Worm (Caenorhabditis elegans): Measurements from ENCODE around the gene C18B10.6.

C18B10.6 gene

ce11 chrV:7465509-7465908 lies 15.3 kb downstream of the C18B10.6 start, which contains the start of gene F25E5.1 (continued):
- peak; percentile 69 for TF ChIP-seq ceh-2 (tag; optimal IDR thresholded peaks at IDR 0.05)
- TF ChIP-seq dve-1 (tag; optimal IDR thresholded peaks at IDR 0.05): no peak
- no peak for TF ChIP-seq ceh-45 (GFP tag; IDR thresholded peaks at IDR 0.05)
- TF ChIP-seq mec-3 (tag; optimal IDR thresholded peaks at IDR 0.05; ENCODE audit: borderline replicate concordance): no peak
- no peak for TF ChIP-seq ceh-24 (tag; optimal IDR thresholded peaks at IDR 0.05)
- TF ChIP-seq elt-4 (tag; optimal IDR thresholded peaks at IDR 0.05): no peak
- no peak for TF ChIP-seq sox-4 (tag; optimal IDR thresholded peaks at IDR 0.05)
- TF ChIP-seq nfya-1 (tag; optimal IDR thresholded peaks at IDR 0.05): peak; percentile 70
- TF ChIP-seq unc-42 (tag; optimal IDR thresholded peaks at IDR 0.05): peak; percentile 61
- TF ChIP-seq C38D4.7 (GFP tag; optimal IDR thresholded peaks at IDR 0.05): no peak
- TF ChIP-seq ceh-31 (tag; optimal IDR thresholded peaks at IDR 0.05): peak; percentile 95
- no peak for TF ChIP-seq odd-2 (tag; optimal IDR thresholded peaks at IDR 0.05)
- peak; percentile 78 for TF ChIP-seq ets-4 (tag; optimal IDR thresholded peaks at IDR 0.05)
- peak; percentile 46 for TF ChIP-seq lim-6 (tag; optimal IDR thresholded peaks at IDR 0.05)
- peak; percentile 80 for TF ChIP-seq tbx-2 (tag; optimal IDR thresholded peaks at IDR 0.05)
- TF ChIP-seq rnt-1 (tag; optimal IDR thresholded peaks at IDR 0.05): peak; percentile 80
- no peak for TF ChIP-seq ceh-22 (tag; optimal IDR thresholded peaks at IDR 0.05)
- no peak for TF ChIP-seq che-1 (tag; optimal IDR thresholded peaks at IDR 0.05)
- TF ChIP-seq pag-3 (tag; optimal IDR thresholded peaks at IDR 0.05; ENCODE audit: borderline replicate concordance): peak; percentile 18
- TF ChIP-seq syd-9 (tag; optimal IDR thresholded peaks at IDR 0.05): no peak
- TF ChIP-seq tbx-7 (tag; optimal IDR thresholded peaks at IDR 0.05): peak; percentile 53
- TF ChIP-seq pha-4 (tag; optimal IDR thresholded peaks at IDR 0.05): no peak
- no peak for TF ChIP-seq K09A11.1 (tag; optimal IDR thresholded peaks at IDR 0.05; ENCODE audit: insufficient read depth)
- TF ChIP-seq ahr-1 (tag; optimal IDR thresholded peaks at IDR 0.05): no peak
- no peak for TF ChIP-seq lin-11 (tag; optimal IDR thresholded peaks at IDR 0.05)
- no peak for TF ChIP-seq ceh-6 (GFP tag; optimal IDR thresholded peaks at IDR 0.05)
- no peak for TF ChIP-seq ceh-48 (tag; optimal IDR thresholded peaks at IDR 0.05)

ce11 chrV:7464696-7465095 lies 16.2 kb downstream of the C18B10.6 start, which contains the start of gene srh-89:
Gene srh-89 (minus strand): TSS chrV:7464796.
- TF ChIP-seq hlh-8 (tag; optimal IDR thresholded peaks at IDR 0.05): no peak
- no peak for TF ChIP-seq sdc-2 (tag; optimal IDR thresholded peaks at IDR 0.05)
- TF ChIP-seq fax-1 (tag; optimal IDR thresholded peaks at IDR 0.05): no peak
- TF ChIP-seq ceh-2 (tag; optimal IDR thresholded peaks at IDR 0.05): no peak
- TF ChIP-seq ttx-3 (tag; optimal IDR thresholded peaks at IDR 0.05): no peak
- TF ChIP-seq dmd-4 (tag; optimal IDR thresholded peaks at IDR 0.05; ENCODE audit: borderline replicate concordance): no peak
- no peak for TF ChIP-seq tbx-2 (tag; optimal IDR thresholded peaks at IDR 0.05)
- no peak for TF ChIP-seq odd-2 (tag; optimal IDR thresholded peaks at IDR 0.05)
- TF ChIP-seq nhr-11 (tag; optimal IDR thresholded peaks at IDR 0.05): no peak
- no peak for TF ChIP-seq nfya-1 (tag; optimal IDR thresholded peaks at IDR 0.05)
- no peak for TF ChIP-seq syd-9 (tag; optimal IDR thresholded peaks at IDR 0.05)
- no peak for TF ChIP-seq pros-1 (tag; optimal IDR thresholded peaks at IDR 0.05)
- no peak for TF ChIP-seq ceh-18 (tag; optimal IDR thresholded peaks at IDR 0.05)
- TF ChIP-seq ceh-30 (tag; optimal IDR thresholded peaks at IDR 0.05): no peak
- TF ChIP-seq ceh-19 (GFP tag; optimal IDR thresholded peaks at IDR 0.05): no peak
- no peak for TF ChIP-seq fkh-6 (tag; optimal IDR thresholded peaks at IDR 0.05)
- TF ChIP-seq ceh-9 (tag; optimal IDR thresholded peaks at IDR 0.05): no peak
- TF ChIP-seq sox-2 (GFP tag; IDR thresholded peaks at IDR 0.05): no peak

- TF ChIP-seq ceh-6 (GFP tag; optimal IDR thresholded peaks at IDR 0.05) (no peak), ceh-14 (tag; optimal IDR thresholded peaks at IDR 0.05) (no peak), F13H6.1 (tag; optimal IDR thresholded peaks at IDR 0.05) (no peak), hlh-30 (tag; optimal IDR thresholded peaks at IDR 0.05; ENCODE audit: insufficient read depth) (no peak), fkh-6 (tag; optimal IDR thresholded peaks at IDR 0.05) (no peak), ceh-31 (tag; optimal IDR thresholded peaks at IDR 0.05) (no peak), npax-4 (tag; optimal IDR thresholded peaks at IDR 0.05) (no peak), ztf-16 (tag; optimal IDR thresholded peaks at IDR 0.05) (no peak), ceh-9 (tag; optimal IDR thresholded peaks at IDR 0.05) (no peak), unc-86 (tag; optimal IDR thresholded peaks at IDR 0.05) (no peak), C08G9.2 (tag; optimal IDR thresholded peaks at IDR 0.05) (no peak), ahr-1 (tag; optimal IDR thresholded peaks at IDR 0.05) (no peak), unc-3 (GFP tag; conservative IDR thresholded peaks at IDR 0.05) (no peak), unc-3 (tag; optimal IDR thresholded peaks at IDR 0.05) (no peak), ama-1 (optimal IDR thresholded peaks at IDR 0.05) (no peak), ceh-19 (GFP tag; optimal IDR thresholded peaks at IDR 0.05) (no peak), syd-9 (tag; optimal IDR thresholded peaks at IDR 0.05) (no peak)
These were observed 20.0 kb downstream of the C18B10.6 start, which contains the start of gene srh-92 for ce11 chrV:7460898-7461297. Gene srh-92 (minus strand): TSS chrV:7460998.
